Fruit fly (Drosophila melanogaster) whole organism, embryonic: ENCODE results near the gene asp.

Source experiments
- CG10267 ChIP-seq: fragments of 200-800 bp; sonication (Bioruptor generic); optimal IDR thresholded peaks from 2 replicates; lab custom pipeline; 2018; ENCODE audit warnings: missing biosample characterization, mild to moderate bottlenecking, missing genetic modification characterization, moderate library complexity
- CG11093 ChIP-seq: fragments of 200-800 bp; sonication (Bioruptor generic); IDR thresholded peaks from 3 replicates; pipeline ENCODE4 v1.3.6; 2022; ENCODE audit warnings: missing biosample characterization, missing genetic modification characterization
- H15 ChIP-seq: fragments of 200-800 bp; sonication (Bioruptor generic); IDR thresholded peaks from 3 replicates; pipeline ENCODE4 v1.3.6; 2022; ENCODE audit warnings: missing biosample characterization, missing genetic modification characterization
- ems ChIP-seq: fragments of 200-800 bp; sonication (Bioruptor generic); optimal IDR thresholded peaks from 3 replicates; lab custom pipeline; 2016; ENCODE audit warnings: missing biosample characterization, missing genetic modification characterization

dm6 chr3R:24778218-24778739, 24.6 kb downstream of the asp start:
- TF ChIP-seq H15 (GFP tag; lab: Robert Waterston, UW) (no peak), ems (GFP tag; lab: Kevin White, UChicago) (no peak), CG11093 (GFP tag; lab: Robert Waterston, UW) (no peak), CG10267 (tag; lab: Kevin White, UChicago) (no peak)
